Fruit fly (Drosophila melanogaster) S2 (cell line): ENCODE data around the gene mbt.
A peak's percentile ranks its signal among the peaks of the same experiment; 100 is the strongest.

ENCODE experiments used
- CG8478 ChIP-seq: fragments of >200 bp; optimal IDR thresholded peaks from 2 replicates; lab custom pipeline; 2018
- CTCF ChIP-seq, 2 experiments: fragments of >200 bp; optimal IDR thresholded peaks; 2 replicates each; lab custom pipeline; 2018

mbt gene

DNA sequence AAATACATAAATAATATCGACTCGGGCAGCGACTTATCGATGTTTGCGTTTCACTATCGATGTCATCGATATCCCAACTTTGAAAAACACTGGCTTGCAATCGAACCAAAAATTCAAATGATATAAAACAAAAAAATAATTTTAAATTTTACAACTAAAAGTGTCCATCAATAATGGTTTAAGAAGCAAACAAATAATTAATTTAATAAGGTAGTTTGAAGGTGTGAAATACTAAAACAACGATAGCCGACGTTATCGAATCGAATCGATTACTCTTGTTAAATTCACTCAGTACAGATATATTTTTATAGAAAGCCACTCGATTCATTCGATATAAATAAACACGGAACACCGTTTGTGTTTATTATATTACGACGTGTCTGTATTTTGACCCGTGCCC lies 17.1 kb upstream of the mbt start, which contains the start of the genes SMC3 and Ubc7:
Gene SMC3, minus strand, starts transcription at position 22 of the 400 bp plus-strand sequence.
Gene Ubc7, plus strand, starts transcription at position 260 of the 400 bp plus-strand sequence.
- no peak for TF ChIP-seq CTCF (optimal IDR thresholded peaks at IDR 0.05; lab: Kevin White, UChicago)
- TF ChIP-seq CG8478 (lab: Kevin White, UChicago) = no peak

DNA sequence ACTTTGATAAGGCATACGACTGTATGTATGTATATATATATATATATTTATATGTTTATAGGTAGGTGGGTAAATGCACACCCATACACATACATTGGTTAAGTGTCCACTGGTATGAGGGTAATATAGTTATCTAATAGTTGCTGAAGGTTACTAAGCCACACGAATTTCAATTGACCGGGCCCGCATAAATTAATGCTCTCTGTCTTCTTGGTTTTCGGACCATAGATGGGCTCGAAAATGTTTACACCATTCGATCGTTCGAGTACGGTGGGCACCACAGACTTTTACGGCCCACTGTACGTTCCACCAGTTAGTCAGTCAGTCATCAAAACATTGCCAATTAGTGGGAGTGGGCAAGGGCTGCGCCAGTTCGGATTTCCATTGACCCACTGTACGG lies 15.1 kb upstream of the mbt start:
- TF ChIP-seq CG8478 (lab: Kevin White, UChicago) (no peak), CTCF (optimal IDR thresholded peaks at IDR 0.05; lab: Kevin White, UChicago) (no peak)

dm6 chrX:16596250-16596793 lies 14.2 kb upstream of the mbt start:
- TF ChIP-seq CTCF (optimal IDR thresholded peaks at IDR 0.05; lab: Kevin White, UChicago) = no peak
- no peak for TF ChIP-seq CG8478 (lab: Kevin White, UChicago)

DNA sequence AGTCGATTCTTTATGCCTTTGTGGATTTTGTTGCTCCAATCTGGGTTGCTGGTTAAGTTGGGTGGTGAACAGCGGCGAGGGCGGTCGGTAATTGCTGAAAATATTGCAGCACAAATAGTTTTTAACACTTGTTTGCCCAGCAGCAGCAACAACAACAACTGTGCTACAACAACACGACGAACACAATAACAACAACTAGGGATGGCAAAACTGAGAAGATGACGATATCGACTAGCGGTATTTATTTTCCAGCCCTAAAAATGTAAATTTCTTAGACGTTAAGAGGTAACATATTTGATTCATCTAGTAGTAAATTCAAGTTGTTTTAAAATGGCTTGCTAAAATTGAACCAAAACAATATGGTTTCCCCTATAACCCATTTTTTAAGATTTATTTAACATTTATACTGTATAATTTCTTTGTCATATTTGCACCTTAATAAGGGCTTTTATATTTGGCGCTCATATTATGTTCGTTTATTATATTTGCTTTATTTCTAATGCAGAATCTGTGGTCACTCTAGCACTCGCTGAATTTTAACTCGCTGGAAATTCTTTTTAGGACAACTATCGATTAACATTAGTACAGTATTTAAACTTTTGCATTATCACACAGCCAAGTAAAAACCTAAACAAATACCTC lies 12.0 kb upstream of the mbt start:
- TF ChIP-seq CG8478 (lab: Kevin White, UChicago) (no peak), CTCF (optimal IDR thresholded peaks at IDR 0.05; lab: Kevin White, UChicago) (no peak)

DNA sequence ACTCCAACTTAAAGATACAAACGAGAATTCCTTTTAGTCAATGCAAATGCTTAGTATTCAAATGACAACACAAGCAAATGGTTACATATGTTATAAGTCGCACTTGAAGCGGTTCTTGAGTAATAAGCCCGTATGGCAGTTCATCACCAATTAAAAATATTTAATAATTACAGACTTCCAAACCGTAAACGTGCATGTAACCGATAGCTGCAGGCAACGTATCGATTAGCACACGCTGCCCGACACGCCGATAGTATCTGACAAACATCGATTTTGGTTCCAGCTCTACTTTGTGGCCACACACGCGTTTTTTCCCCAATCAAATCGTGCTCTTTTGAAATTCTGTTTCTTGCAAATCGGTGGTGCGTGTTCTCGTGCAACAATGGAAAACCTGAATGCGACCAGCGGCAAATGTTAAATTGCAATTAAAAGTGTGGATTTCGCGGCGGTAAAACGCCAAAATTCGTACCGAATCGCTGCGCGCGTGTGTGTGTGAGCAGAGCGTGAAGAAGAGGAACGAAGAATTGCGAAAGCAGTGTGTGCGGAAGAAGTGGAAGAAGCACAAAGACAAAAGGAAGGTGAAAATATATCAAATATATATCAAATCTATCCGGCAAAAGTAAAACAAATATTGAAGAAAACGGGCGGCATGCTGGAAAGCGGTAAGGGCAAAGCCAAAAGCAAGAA lies 11.4 kb upstream of the mbt start, which contains the start of the genes CG9784 and Nup153:
Gene CG9784, minus strand, starts transcription at position 238 of the 687 bp plus-strand sequence.
Gene Nup153, plus strand, starts transcription at position 264 of the 687 bp plus-strand sequence.
- TF ChIP-seq CTCF (optimal IDR thresholded peaks at IDR 0.05; lab: Kevin White, UChicago) (no peak), CG8478 (lab: Kevin White, UChicago) (no peak)

DNA sequence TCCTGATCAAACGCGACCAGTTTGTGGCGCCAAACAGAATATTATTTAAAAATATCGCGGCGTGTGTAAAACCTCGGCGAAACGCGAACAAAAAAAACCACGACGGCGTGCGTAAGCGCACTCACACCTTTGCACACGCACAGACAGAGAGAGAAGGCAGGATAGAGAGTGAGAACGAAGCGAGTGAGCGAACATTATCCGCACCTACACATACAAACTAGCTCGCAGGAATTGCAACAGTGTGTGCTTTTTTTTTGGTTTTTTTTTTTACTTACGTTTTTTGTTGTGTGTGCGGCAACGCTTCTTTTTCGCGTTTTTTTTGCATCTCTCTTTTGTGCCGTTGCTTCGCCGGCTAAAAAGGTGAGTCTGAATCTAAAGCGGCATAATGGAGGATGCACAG lies 10.7 kb upstream of the mbt start:
- TF ChIP-seq CG8478 (lab: Kevin White, UChicago) (no peak), CTCF (optimal IDR thresholded peaks at IDR 0.05; lab: Kevin White, UChicago) (no peak)

DNA sequence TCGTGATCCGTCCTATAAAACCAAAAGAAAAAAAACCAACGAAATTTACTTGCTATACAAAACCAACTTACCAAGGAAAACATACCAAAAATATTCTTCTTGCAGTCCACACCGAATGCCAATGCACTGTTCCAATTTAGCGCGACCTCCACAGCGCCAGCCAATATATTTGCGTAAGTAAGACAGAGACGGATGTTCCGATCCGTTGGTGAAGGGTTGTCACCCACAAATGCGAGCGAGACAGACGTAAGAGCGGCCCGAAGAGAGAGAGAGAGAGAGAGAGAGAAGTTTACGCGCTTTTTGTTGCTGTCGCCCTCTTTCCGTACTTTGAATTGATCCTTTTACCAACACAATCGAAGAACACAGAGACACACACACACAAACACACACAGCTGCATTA lies 2.7 kb upstream of the mbt start:
- TF ChIP-seq CG8478 (lab: Kevin White, UChicago) (no peak), CTCF (optimal IDR thresholded peaks at IDR 0.05; lab: Kevin White, UChicago) (no peak)

DNA sequence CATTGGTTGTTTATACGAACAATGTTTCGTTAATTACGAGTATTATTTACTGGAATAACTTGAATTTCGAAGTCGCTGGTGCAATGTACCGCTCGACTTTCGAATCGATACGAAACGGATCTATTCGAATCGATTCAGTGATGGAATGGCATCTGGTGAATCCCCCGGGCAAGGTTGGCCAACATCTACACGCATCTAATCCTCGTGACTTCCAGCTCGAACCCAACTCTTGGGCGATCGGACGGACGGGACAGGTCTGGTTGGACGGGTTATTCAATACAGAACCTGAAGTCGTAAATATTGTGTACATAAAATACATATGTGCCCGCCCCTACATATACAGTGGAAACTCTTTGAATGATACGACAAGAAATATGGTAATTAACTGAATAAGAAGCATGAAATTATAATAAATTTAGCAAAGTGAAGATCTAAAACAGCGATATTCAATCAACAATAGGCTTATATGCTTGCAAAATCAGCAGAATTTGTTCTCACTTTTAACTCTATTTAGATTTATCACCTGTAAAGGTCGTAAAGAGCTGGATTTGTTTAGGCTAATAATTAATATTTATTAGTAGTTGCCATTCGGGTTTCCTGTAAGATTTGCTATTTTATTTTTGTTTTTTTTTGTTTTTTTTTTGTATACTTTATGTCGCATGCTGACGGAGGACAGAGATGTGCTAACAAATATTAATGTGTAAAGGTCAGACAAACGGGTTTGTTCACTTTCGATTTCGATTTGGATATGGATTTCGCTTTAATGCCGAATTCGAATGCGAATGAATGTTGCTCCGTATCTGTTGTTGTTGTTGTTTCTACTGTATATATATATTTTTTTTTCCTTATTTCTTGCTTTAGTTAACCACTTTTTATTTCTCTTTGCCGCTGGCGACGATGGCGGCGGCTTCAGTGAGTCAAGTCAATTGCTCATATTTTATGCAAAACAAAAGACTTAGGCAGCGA lies 6.6 kb downstream of the mbt start:
- no peak for TF ChIP-seq CG8478 (lab: Kevin White, UChicago)

dm6 chrX:16618724-16619123 lies 8.2 kb downstream of the mbt start:
- TF ChIP-seq CTCF (optimal IDR thresholded peaks at IDR 0.05; lab: Kevin White, UChicago) = no peak
- no peak for TF ChIP-seq CG8478 (lab: Kevin White, UChicago)

dm6 chrX:16621462-16621861 lies 11.0 kb downstream of the mbt start, which contains the start of gene CG9782:
Gene CG9782 (minus strand): TSS chrX:16621589.
- TF ChIP-seq CTCF (optimal IDR thresholded peaks at IDR 0.05; lab: Kevin White, UChicago) = no peak
- TF ChIP-seq CG8478 (lab: Kevin White, UChicago) = no peak

DNA sequence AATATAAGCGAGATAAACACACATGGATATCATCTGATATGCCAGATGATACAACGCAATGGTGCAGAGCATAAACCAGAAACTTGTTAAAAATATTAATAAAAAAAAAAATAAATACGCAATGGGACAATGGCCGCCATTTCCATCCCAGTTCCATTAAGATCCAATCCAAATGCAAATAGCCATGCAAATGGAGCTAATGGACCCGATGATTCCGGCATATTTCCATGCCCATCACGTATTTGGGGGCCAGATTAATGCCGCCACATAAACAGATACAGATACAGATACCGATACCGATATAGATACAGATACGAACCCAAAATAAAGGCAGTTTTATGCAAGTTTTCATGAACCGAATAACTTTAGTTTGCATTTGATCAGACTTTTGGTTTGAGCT lies 13.0 kb downstream of the mbt start:
- no peak for TF ChIP-seq CG8478 (lab: Kevin White, UChicago)
- TF ChIP-seq CTCF (optimal IDR thresholded peaks at IDR 0.05; lab: Kevin White, UChicago) = no peak

- TF ChIP-seq CTCF (optimal IDR thresholded peaks at IDR 0.05; lab: Kevin White, UChicago) = peak; percentile 66 to 73
- no peak for TF ChIP-seq CG8478 (lab: Kevin White, UChicago)
Observed at dm6 chrX:16624519-16624918, 14.0 kb downstream of the mbt start.

- TF ChIP-seq CTCF (optimal IDR thresholded peaks at IDR 0.05; lab: Kevin White, UChicago) (no peak), CG8478 (lab: Kevin White, UChicago) (no peak)
Observed at dm6 chrX:16632135-16632534, 21.6 kb downstream of the mbt start, which contains the start of gene CG9777. Gene CG9777 (minus strand): TSS chrX:16632235.
